Fruit fly (Drosophila melanogaster): ENCODE data around the gene CG17600.

Gene CG17600

dm6 chrX:22540065-22540504 lies 25.1 kb downstream of the CG17600 start, which contains the start of gene CG17598 (continued):
- TF ChIP-seq CG7357 (GFP tag; IDR thresholded peaks at IDR 0.05) (no peak), CG30020 (tag; optimal IDR thresholded peaks at IDR 0.05) (peak; percentile 47), trem (tag; optimal IDR thresholded peaks at IDR 0.05) (peak; percentile 15), tin (GFP tag; optimal IDR thresholded peaks at IDR 0.05) (no peak), CG34376 (GFP tag; optimal IDR thresholded peaks at IDR 0.05) (no peak), onecut (GFP tag; IDR thresholded peaks at IDR 0.05) (peak; percentile 92), ato (GFP tag; IDR thresholded peaks at IDR 0.05; ENCODE audit: partially characterized antibody) (no peak), CG13123 (GFP tag; optimal IDR thresholded peaks at IDR 0.05) (no peak), caup (GFP tag; optimal IDR thresholded peaks at IDR 0.05; ENCODE audit: severe bottlenecking) (no peak), HLH54F (GFP tag; optimal IDR thresholded peaks at IDR 0.05) (no peak), CG6272 (GFP tag; IDR thresholded peaks at IDR 0.05) (no peak), CG10366 (GFP tag; IDR thresholded peaks at IDR 0.05) (no peak), Trl (optimal IDR thresholded peaks at IDR 0.05) (no peak), Trl (GFP tag; optimal IDR thresholded peaks at IDR 0.05) (no peak), pzg (GFP tag; optimal IDR thresholded peaks at IDR 0.05) (peak; percentile 37), zen (tag; optimal IDR thresholded peaks at IDR 0.05) (peak; percentile 42), CG2202 (tag; optimal IDR thresholded peaks at IDR 0.05) (no peak), Lim3 (GFP tag; IDR thresholded peaks at IDR 0.05) (no peak), CG4617 (GFP tag; optimal IDR thresholded peaks at IDR 0.05; ENCODE audit: borderline replicate concordance) (peak; percentile 74), run (tag; optimal IDR thresholded peaks at IDR 0.05) (no peak)

dm6 chrX:22544222-22544621 lies 29.2 kb downstream of the CG17600 start, which contains the start of gene Cluap1:
Gene Cluap1 (minus strand): TSS chrX:22544322.
- no peak for TF ChIP-seq wdn (GFP tag; IDR thresholded peaks at IDR 0.05)
- TF ChIP-seq Hr78 (GFP tag; optimal IDR thresholded peaks at IDR 0.05): no peak
- TF ChIP-seq MBD-R2 (GFP tag; IDR thresholded peaks at IDR 0.05): no peak
- no peak for TF ChIP-seq CG43689 (GFP tag; IDR thresholded peaks at IDR 0.05)
- TF ChIP-seq Usf (GFP tag; optimal IDR thresholded peaks at IDR 0.05): no peak
- TF ChIP-seq wek (GFP tag; optimal IDR thresholded peaks at IDR 0.05): no peak
- no peak for TF ChIP-seq dpn (GFP tag; optimal IDR thresholded peaks at IDR 0.05)
- TF ChIP-seq bsh (GFP tag; optimal IDR thresholded peaks at IDR 0.05): no peak
- TF ChIP-seq CG11504 (tag; optimal IDR thresholded peaks at IDR 0.05): peak; percentile 21
- no peak for TF ChIP-seq CG1602 (GFP tag; optimal IDR thresholded peaks at IDR 0.05)
- peak; percentile 10 for TF ChIP-seq dmrt11E (tag; optimal IDR thresholded peaks at IDR 0.05)
- TF ChIP-seq bab2 (GFP tag; optimal IDR thresholded peaks at IDR 0.05): no peak
- TF ChIP-seq CG9932 (GFP tag; IDR thresholded peaks at IDR 0.05): no peak
- TF ChIP-seq CG9727 (GFP tag; optimal IDR thresholded peaks at IDR 0.05): no peak
- no peak for TF ChIP-seq CG1603 (tag; optimal IDR thresholded peaks at IDR 0.05)
- no peak for TF ChIP-seq Med (GFP tag)
- TF ChIP-seq CG10209 (GFP tag; optimal IDR thresholded peaks at IDR 0.05): no peak
- no peak for TF ChIP-seq Atf3 (GFP tag; optimal IDR thresholded peaks at IDR 0.05)
- TF ChIP-seq lola (GFP tag; optimal IDR thresholded peaks at IDR 0.05): peak in 1 of 3 experiments; percentile 8
- TF ChIP-seq Dip3 (GFP tag; optimal IDR thresholded peaks at IDR 0.05): no peak
- no peak for TF ChIP-seq CG6683 (GFP tag; optimal IDR thresholded peaks at IDR 0.05)
- no peak for TF ChIP-seq CG4730 (GFP tag; IDR thresholded peaks at IDR 0.05)
- no peak for TF ChIP-seq CG13123 (GFP tag; optimal IDR thresholded peaks at IDR 0.05)
- no peak for TF ChIP-seq CG8944 (GFP tag; optimal IDR thresholded peaks at IDR 0.05)
- TF ChIP-seq CG7786 (GFP tag; optimal IDR thresholded peaks at IDR 0.05): no peak
- TF ChIP-seq schlank (tag; optimal IDR thresholded peaks at IDR 0.05): no peak
- TF ChIP-seq pzg (GFP tag; optimal IDR thresholded peaks at IDR 0.05): no peak
- no peak for TF ChIP-seq CkIIα-i1 (GFP tag; IDR thresholded peaks at IDR 0.05)
- TF ChIP-seq cato (GFP tag; optimal IDR thresholded peaks at IDR 0.05; ENCODE audit: borderline replicate concordance): no peak
- TF ChIP-seq kay (GFP tag; optimal IDR thresholded peaks at IDR 0.05): no peak
- TF ChIP-seq CG14710 (tag; optimal IDR thresholded peaks at IDR 0.05): peak; percentile 7

Data from whole organism, embryonic.